Fruit fly (Drosophila melanogaster) ovary, adult (tissue): ENCODE results near the gene SrpRalpha.
A peak's percentile ranks its signal among the peaks of the same experiment; 100 is the strongest.
"Not testable (repeated sequence)": the region's sequence is repeated elsewhere in the genome, so short reads cannot be mapped to it uniquely, and the experiment has no call there.

Experiments
- CG17801 ChIP-seq: fragments of 200-800 bp; optimal IDR thresholded peaks from 2 replicates; lab custom pipeline; 2019; ENCODE audit warnings: missing biosample characterization, mild to moderate bottlenecking, missing genetic modification characterization, moderate library complexity; ENCODE audit not compliant: partially characterized antibody

The SrpRalpha gene

dm6 chrX:11108845-11109450 is 19.9 kb downstream of the SrpRalpha start:
- TF ChIP-seq CG17801 (GFP tag; lab: Kevin White, UChicago) = no peak

DNA sequence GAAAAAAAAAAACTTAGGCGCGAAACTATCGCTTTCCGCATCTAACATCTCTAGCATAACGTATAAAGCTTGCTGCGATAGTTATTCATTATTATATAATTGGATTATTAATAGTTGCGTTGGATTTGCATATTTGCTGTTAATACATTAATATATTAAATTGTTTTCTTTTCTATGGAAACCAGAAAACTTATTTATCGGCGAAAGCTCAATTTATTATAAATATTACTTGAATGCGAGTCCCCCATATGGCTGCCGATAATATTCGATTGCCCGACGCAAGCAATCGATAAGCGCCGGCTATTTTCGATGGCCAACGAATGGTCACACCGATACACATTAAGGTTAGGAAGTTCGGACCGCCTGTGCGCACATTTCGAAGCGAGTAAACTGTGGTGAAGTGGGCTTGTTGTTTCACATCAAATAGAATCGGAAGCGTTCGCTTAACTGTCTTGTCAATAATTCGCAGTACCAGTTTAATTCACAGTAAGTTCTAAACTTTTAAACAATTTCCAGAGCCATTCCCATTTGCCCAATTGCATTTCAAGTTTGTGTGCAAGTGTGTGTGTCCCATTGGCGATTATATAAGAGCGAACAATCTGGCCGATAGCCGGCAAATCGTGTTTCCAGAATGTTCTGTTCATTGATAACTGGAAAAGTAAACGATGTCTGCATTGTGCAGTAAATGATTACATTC is 20.6 kb downstream of the SrpRalpha start, which contains the start of gene Hsp60A:
Gene Hsp60A, plus strand, starts transcription at position 335 of the 697 bp plus-strand sequence.
- TF ChIP-seq CG17801 (GFP tag; lab: Kevin White, UChicago) = peak; percentile 42

- not testable (repeated sequence) for TF ChIP-seq CG17801 (GFP tag; lab: Kevin White, UChicago)
Observed at dm6 chrX:11095973-11096372, 32.9 kb downstream of the SrpRalpha start, which contains the start of gene CG42249. CG42249 (plus strand) TSS chrX:11096273.

- TF ChIP-seq CG17801 (GFP tag; lab: Kevin White, UChicago) = no peak
Observed at dm6 chrX:11095276-11095675, 33.6 kb downstream of the SrpRalpha start.

DNA sequence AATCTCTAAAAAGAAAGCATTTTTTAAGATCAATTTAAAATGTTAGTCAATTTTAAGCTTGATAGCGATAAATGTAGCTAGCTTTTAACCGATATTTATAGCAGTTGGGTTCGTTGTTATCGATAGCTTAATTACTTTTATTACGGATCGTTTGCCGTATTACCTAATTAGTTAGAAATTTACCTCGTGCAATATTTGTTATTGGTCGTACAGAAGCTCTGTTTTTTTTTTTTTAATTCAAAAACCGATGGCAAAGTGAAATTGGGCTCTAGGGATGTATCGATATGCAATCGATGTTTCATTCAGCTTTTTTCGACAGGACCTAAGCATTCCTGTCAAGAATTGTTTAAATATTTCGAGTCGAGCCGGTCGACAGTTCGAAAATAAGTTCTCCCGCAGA is 36.7 kb downstream of the SrpRalpha start, which contains the start of gene CG2061:
Gene CG2061, plus strand, starts transcription at position 292 of the 400 bp plus-strand sequence.
- TF ChIP-seq CG17801 (GFP tag; lab: Kevin White, UChicago) = no peak

dm6 chrX:11090161-11090560 is 38.7 kb downstream of the SrpRalpha start, which contains the start of gene CG2076:
CG2076 (plus strand) TSS chrX:11090210.
- no peak for TF ChIP-seq CG17801 (GFP tag; lab: Kevin White, UChicago)

- TF ChIP-seq CG17801 (GFP tag; lab: Kevin White, UChicago) = peak; percentile 4
Observed at dm6 chrX:11088778-11089340, 40.0 kb downstream of the SrpRalpha start, which contains the start of gene Vago. Vago (plus strand) TSS chrX:11089290.

DNA sequence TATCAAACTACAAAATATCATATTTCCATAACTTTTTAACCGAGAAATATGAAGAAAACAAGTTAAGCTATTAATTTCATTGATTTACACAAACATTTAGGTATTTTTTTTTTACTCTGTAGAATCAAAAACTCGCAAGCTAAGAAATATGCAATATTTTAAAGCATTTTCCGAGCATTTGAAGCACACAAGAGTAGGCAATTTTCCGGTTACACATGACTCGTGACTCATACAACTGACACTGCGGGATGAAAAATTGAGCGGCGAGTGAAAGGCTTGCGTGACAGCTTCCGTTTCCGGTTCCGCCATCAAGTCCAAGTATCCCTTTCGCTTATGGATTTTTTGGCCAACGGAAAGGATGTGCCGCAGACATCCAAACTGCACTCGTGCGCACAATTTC is 41.5 kb downstream of the SrpRalpha start:
- peak; percentile 0 for TF ChIP-seq CG17801 (GFP tag; lab: Kevin White, UChicago)

dm6 chrX:11086250-11086649 is 42.6 kb downstream of the SrpRalpha start, which contains the start of gene sev:
sev (minus strand) TSS chrX:11086299.
- no peak for TF ChIP-seq CG17801 (GFP tag; lab: Kevin White, UChicago)

DNA sequence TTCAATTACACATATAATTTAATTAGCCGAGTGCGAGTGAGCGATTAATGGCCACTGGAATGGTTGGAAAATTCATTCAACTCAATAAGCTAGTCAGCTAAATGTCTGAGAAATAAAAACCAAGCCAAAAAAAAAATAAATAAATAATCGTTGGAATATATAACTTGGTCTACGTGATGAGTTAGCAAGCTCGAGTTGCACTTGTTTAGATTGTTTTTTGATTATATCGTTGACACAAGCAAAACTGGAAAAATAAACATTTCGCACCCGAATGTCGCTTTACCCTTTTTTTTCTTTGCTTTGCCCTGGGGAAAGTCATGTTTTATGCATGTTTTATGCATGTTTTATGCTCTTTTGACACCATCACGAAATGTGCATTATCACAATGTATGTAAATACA is 45.9 kb downstream of the SrpRalpha start:
- TF ChIP-seq CG17801 (GFP tag; lab: Kevin White, UChicago) = peak; percentile 78

DNA sequence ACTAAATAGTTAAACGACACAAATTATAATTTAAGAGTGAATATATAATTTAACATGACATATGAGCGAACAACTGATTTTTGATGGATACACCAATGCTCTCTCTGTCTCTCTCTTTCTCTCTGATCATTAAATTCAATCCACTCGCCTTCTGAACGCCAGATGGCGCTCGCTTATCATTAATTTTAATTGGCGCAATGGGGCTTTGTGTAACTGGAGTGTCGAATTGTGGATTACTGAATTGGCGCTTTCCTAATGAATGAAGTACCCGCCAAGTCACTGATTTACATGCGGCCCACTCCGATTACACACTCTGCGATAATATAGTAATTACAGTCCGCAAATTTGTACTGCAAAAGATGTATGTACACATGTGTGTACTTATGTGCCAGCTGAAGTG is 47.1 kb downstream of the SrpRalpha start:
- TF ChIP-seq CG17801 (GFP tag; lab: Kevin White, UChicago) = peak; percentile 45

- peak; percentile 56 for TF ChIP-seq CG17801 (GFP tag; lab: Kevin White, UChicago)
Observed at dm6 chrX:11081242-11081641, 47.6 kb downstream of the SrpRalpha start.
